Worm (Caenorhabditis elegans) whole organism, late embryonic: ENCODE results near the gene K02E11.10.

ENCODE experiments used
- C08G9.2 ChIP-seq: sonication (generic microtip); optimal IDR thresholded peaks from 2 replicates; lab custom pipeline; 2016; ENCODE audit warnings: mild to moderate bottlenecking, missing genetic modification characterization, moderate library complexity, missing compliant biosample characterization
- C38D4.7 ChIP-seq: fragments of 200-800 bp; sonication (Bioruptor generic); optimal IDR thresholded peaks from 2 replicates; lab custom pipeline; 2018; ENCODE audit warnings: mild to moderate bottlenecking, missing genetic modification characterization, moderate library complexity, missing compliant biosample characterization
- K09A11.1 ChIP-seq: sonication (generic microtip); optimal IDR thresholded peaks from 2 replicates; lab custom pipeline; 2017; ENCODE audit warnings: antibody characterized with exemption, mild to moderate bottlenecking, missing genetic modification characterization, missing compliant biosample characterization; ENCODE audit not compliant: insufficient read depth
- Y22D7AL.16 ChIP-seq: sonication (generic microtip); optimal IDR thresholded peaks from 2 replicates; lab custom pipeline; 2016; ENCODE audit warnings: missing genetic modification characterization, missing compliant biosample characterization
- ahr-1 ChIP-seq: sonication (generic microtip); optimal IDR thresholded peaks from 2 replicates; lab custom pipeline; 2016; ENCODE audit warnings: missing genetic modification characterization, missing compliant biosample characterization
- ama-1 ChIP-seq: fragments of 150-350 bp; optimal IDR thresholded peaks from 2 replicates; lab custom pipeline; 2014
- ceh-14 ChIP-seq: sonication (generic microtip); optimal IDR thresholded peaks from 2 replicates; lab custom pipeline; 2016; ENCODE audit warnings: missing genotype, missing genetic modification characterization, missing compliant biosample characterization
- ceh-18 ChIP-seq: sonication (generic microtip); optimal IDR thresholded peaks from 2 replicates; lab custom pipeline; 2016; ENCODE audit warnings: missing genetic modification characterization, missing compliant biosample characterization
- ceh-2 ChIP-seq: sonication (generic microtip); optimal IDR thresholded peaks from 2 replicates; lab custom pipeline; 2016; ENCODE audit warnings: missing genotype, missing genetic modification characterization, missing compliant biosample characterization
- ceh-24 ChIP-seq: sonication (generic microtip); optimal IDR thresholded peaks from 2 replicates; lab custom pipeline; 2016; ENCODE audit warnings: mild to moderate bottlenecking, missing genetic modification characterization, missing compliant biosample characterization
- ceh-30 ChIP-seq: fragments of 150-350 bp; optimal IDR thresholded peaks from 2 replicates; lab custom pipeline; 2014; ENCODE audit warnings: missing biosample characterization, missing genetic modification characterization
- ceh-31 ChIP-seq: sonication (generic microtip); optimal IDR thresholded peaks from 2 replicates; lab custom pipeline; 2016; ENCODE audit warnings: missing genetic modification characterization, missing compliant biosample characterization
- ceh-34 ChIP-seq: sonication (generic microtip); optimal IDR thresholded peaks from 2 replicates; lab custom pipeline; 2016; ENCODE audit warnings: mild to moderate bottlenecking, missing genetic modification characterization, missing compliant biosample characterization
- ceh-48 ChIP-seq: sonication (generic microtip); optimal IDR thresholded peaks from 2 replicates; lab custom pipeline; 2016; ENCODE audit warnings: missing genetic modification characterization, inconsistent platforms, missing compliant biosample characterization
- ceh-6 ChIP-seq: fragments of 200-800 bp; sonication (Bioruptor generic); optimal IDR thresholded peaks from 2 replicates; lab custom pipeline; 2018; ENCODE audit warnings: mild to moderate bottlenecking, missing genetic modification characterization, missing compliant biosample characterization
- dmd-4 ChIP-seq: sonication (generic microtip); optimal IDR thresholded peaks from 2 replicates; lab custom pipeline; 2016; ENCODE audit warnings: borderline replicate concordance, missing genetic modification characterization, missing compliant biosample characterization
- eyg-1 ChIP-seq: sonication (generic microtip); optimal IDR thresholded peaks from 2 replicates; lab custom pipeline; 2016; ENCODE audit warnings: missing genotype, missing genetic modification characterization, missing compliant biosample characterization
- fax-1 ChIP-seq: sonication (generic microtip); optimal IDR thresholded peaks from 2 replicates; lab custom pipeline; 2016; ENCODE audit warnings: missing genotype, missing genetic modification characterization, missing compliant biosample characterization
- fkh-10 ChIP-seq: fragments of 150-350 bp; optimal IDR thresholded peaks from 2 replicates; lab custom pipeline; 2014; ENCODE audit warnings: missing biosample characterization, missing genetic modification reagents, missing genetic modification characterization
- fkh-6 ChIP-seq: sonication (generic microtip); optimal IDR thresholded peaks from 2 replicates; lab custom pipeline; 2016; ENCODE audit warnings: missing genetic modification characterization, missing compliant biosample characterization
- gmeb-2 ChIP-seq: sonication (generic microtip); optimal IDR thresholded peaks from 2 replicates; lab custom pipeline; 2016; ENCODE audit warnings: missing genetic modification characterization, inconsistent platforms, missing compliant biosample characterization
- hlh-13 ChIP-seq: fragments of 200-800 bp; sonication (Bioruptor generic); optimal IDR thresholded peaks from 2 replicates; lab custom pipeline; 2018; ENCODE audit warnings: mild to moderate bottlenecking, missing genetic modification characterization, missing compliant biosample characterization
- hlh-15 ChIP-seq: sonication (generic microtip); optimal IDR thresholded peaks from 2 replicates; lab custom pipeline; 2016; ENCODE audit warnings: missing genetic modification characterization, missing compliant biosample characterization
- hlh-30 ChIP-seq: sonication (generic microtip); optimal IDR thresholded peaks from 2 replicates; lab custom pipeline; 2017; ENCODE audit warnings: antibody characterized with exemption, missing genetic modification characterization, missing compliant biosample characterization; ENCODE audit not compliant: insufficient read depth
- mec-3 ChIP-seq: sonication (generic microtip); optimal IDR thresholded peaks from 2 replicates; lab custom pipeline; 2016; ENCODE audit warnings: borderline replicate concordance, missing genetic modification characterization, missing compliant biosample characterization
- nfya-1 ChIP-seq: sonication (generic microtip); optimal IDR thresholded peaks from 2 replicates; lab custom pipeline; 2017; ENCODE audit warnings: missing genetic modification characterization, mild to moderate bottlenecking, missing compliant biosample characterization, antibody characterized with exemption, moderate library complexity
- npax-4 ChIP-seq: sonication (generic microtip); optimal IDR thresholded peaks from 2 replicates; lab custom pipeline; 2016; ENCODE audit warnings: missing genetic modification characterization, missing compliant biosample characterization
- pha-4 ChIP-seq: fragments of 150-350 bp; optimal IDR thresholded peaks from 2 replicates; lab custom pipeline; 2018; ENCODE audit warnings: missing biosample characterization, missing genetic modification reagents, missing genetic modification characterization
- pqm-1 ChIP-seq: sonication (generic microtip); optimal IDR thresholded peaks from 2 replicates; lab custom pipeline; 2016; ENCODE audit warnings: missing genetic modification characterization, missing compliant biosample characterization
- pros-1 ChIP-seq: fragments of 150-350 bp; optimal IDR thresholded peaks from 2 replicates; lab custom pipeline; 2014; ENCODE audit warnings: missing biosample characterization, missing genetic modification reagents, missing genetic modification characterization
- sdc-2 ChIP-seq: sonication (generic microtip); optimal IDR thresholded peaks from 2 replicates; lab custom pipeline; 2016; ENCODE audit warnings: missing genotype, missing genetic modification characterization, missing compliant biosample characterization
- sox-4 ChIP-seq: sonication (generic microtip); optimal IDR thresholded peaks from 2 replicates; lab custom pipeline; 2017; ENCODE audit warnings: mild to moderate bottlenecking, missing genetic modification characterization, inconsistent platforms, missing compliant biosample characterization
- ttx-3 ChIP-seq: sonication (generic microtip); optimal IDR thresholded peaks from 2 replicates; lab custom pipeline; 2016; ENCODE audit warnings: missing genetic modification reagents, missing genetic modification characterization, missing compliant biosample characterization
- unc-3 ChIP-seq, 2 experiments: fragments of 200-800 bp in 1 of 2; sonication (Bioruptor generic) in 1 of 2; sonication (generic microtip) in 1 of 2; conservative IDR thresholded peaks in 1 of 2; optimal IDR thresholded peaks in 1 of 2; 2 replicates each; pipeline versions ENCODE4 v1.3.6 to Lab custom; 2016 to 2022; ENCODE audit warnings: missing compliant biosample characterization in 2 of 2, missing genetic modification characterization in 2 of 2, missing genetic modification reagents in 1 of 2
- unc-42 ChIP-seq: sonication (generic microtip); optimal IDR thresholded peaks from 2 replicates; lab custom pipeline; 2016; ENCODE audit warnings: missing genotype, missing genetic modification characterization, missing compliant biosample characterization
- zip-5 ChIP-seq: sonication (generic microtip); optimal IDR thresholded peaks from 2 replicates; lab custom pipeline; 2016; ENCODE audit warnings: missing genetic modification characterization, missing compliant biosample characterization
- ztf-16 ChIP-seq: sonication (generic microtip); optimal IDR thresholded peaks from 2 replicates; lab custom pipeline; 2017; ENCODE audit warnings: missing genetic modification characterization, missing compliant biosample characterization

K02E11.10 gene

ce11 chrV:14226373-14226772 is 14.6 kb downstream of the K02E11.10 start, which contains the start of gene nep-21:
Gene nep-21, minus strand, starts transcription at chrV:14226473.
- TF ChIP-seq eyg-1 (tag; lab: Kevin White, UChicago) (no peak), fkh-10 (GFP tag; lab: Kevin White, UChicago) (no peak), ceh-34 (no peak), ceh-18 (tag; lab: Kevin White, UChicago) (no peak), npax-4 (tag; lab: Kevin White, UChicago) (no peak), ceh-2 (tag; lab: Kevin White, UChicago) (no peak), sdc-2 (tag; lab: Kevin White, UChicago) (no peak), mec-3 (tag; lab: Kevin White, UChicago) (no peak)

ce11 chrV:14223141-14223540 is 17.8 kb downstream of the K02E11.10 start:
- TF ChIP-seq ttx-3 (tag; lab: Kevin White, UChicago) = no peak
- no peak for TF ChIP-seq ceh-6
- TF ChIP-seq ahr-1 (tag; lab: Kevin White, UChicago) = no peak
- no peak for TF ChIP-seq ceh-30
- TF ChIP-seq sox-4 (tag; lab: Kevin White, UChicago) = no peak
- TF ChIP-seq ceh-18 (tag; lab: Kevin White, UChicago) = no peak
- no peak for TF ChIP-seq ceh-24 (tag; lab: Kevin White, UChicago)
- TF ChIP-seq nfya-1 (tag; lab: Kevin White, UChicago) = no peak
- no peak for TF ChIP-seq ztf-16
- no peak for TF ChIP-seq pha-4 (tag; lab: Kevin White, UChicago)
- TF ChIP-seq npax-4 (tag; lab: Kevin White, UChicago) = no peak
- TF ChIP-seq unc-42 (tag; lab: Kevin White, UChicago) = no peak
- TF ChIP-seq C38D4.7 = no peak
- no peak for TF ChIP-seq ceh-48
- TF ChIP-seq ceh-14 (tag; lab: Kevin White, UChicago) = no peak
- no peak for TF ChIP-seq Y22D7AL.16 (tag; lab: Kevin White, UChicago)
- TF ChIP-seq zip-5 = no peak
- no peak for TF ChIP-seq hlh-13 (GFP tag; lab: Kevin White, UChicago)
- TF ChIP-seq, all 69 proteins: peak for 0

DNA sequence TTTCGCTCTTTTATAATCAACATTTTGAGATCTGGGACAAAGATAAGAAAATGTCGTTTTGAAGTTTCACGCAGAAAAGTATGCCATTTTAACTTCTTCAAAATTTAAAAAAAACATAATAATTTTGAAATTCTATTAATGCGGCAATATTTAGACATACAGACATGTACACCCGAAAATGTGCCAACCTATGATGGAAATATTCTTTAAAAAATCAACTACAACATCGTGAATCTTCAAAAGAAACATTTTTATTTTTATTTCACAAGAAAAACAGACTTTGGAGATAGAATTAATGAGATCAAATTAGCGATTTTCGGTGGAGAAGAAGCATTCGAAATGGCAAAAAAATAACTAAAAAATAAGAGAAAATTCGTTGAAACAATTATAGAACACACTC is 25.8 kb downstream of the K02E11.10 start, which contains the start of gene T16A9.5:
T16A9.5 (minus strand) TSS at position 101 of the 400 bp plus-strand sequence.
- TF ChIP-seq ceh-6 = no peak
- TF ChIP-seq hlh-15 = no peak
- no peak for TF ChIP-seq mec-3 (tag; lab: Kevin White, UChicago)
- no peak for TF ChIP-seq C38D4.7
- TF ChIP-seq ceh-30 = no peak
- TF ChIP-seq ceh-31 (tag; lab: Kevin White, UChicago) = no peak
- TF ChIP-seq fkh-10 (GFP tag; lab: Kevin White, UChicago) = no peak
- TF ChIP-seq pqm-1 (tag; lab: Kevin White, UChicago) = no peak
- TF ChIP-seq gmeb-2 = no peak
- TF ChIP-seq unc-3 (GFP tag; conservative IDR thresholded peaks at IDR 0.05; lab: Robert Waterston, UW) = no peak
- TF ChIP-seq unc-3 (tag; optimal IDR thresholded peaks at IDR 0.05; lab: Kevin White, UChicago) = no peak
- no peak for TF ChIP-seq ama-1 (lab: Kevin White, UChicago)
- TF ChIP-seq nfya-1 (tag; lab: Kevin White, UChicago) = no peak
- no peak for TF ChIP-seq ttx-3 (tag; lab: Kevin White, UChicago)
- TF ChIP-seq, all 69 proteins: peak for 0

DNA sequence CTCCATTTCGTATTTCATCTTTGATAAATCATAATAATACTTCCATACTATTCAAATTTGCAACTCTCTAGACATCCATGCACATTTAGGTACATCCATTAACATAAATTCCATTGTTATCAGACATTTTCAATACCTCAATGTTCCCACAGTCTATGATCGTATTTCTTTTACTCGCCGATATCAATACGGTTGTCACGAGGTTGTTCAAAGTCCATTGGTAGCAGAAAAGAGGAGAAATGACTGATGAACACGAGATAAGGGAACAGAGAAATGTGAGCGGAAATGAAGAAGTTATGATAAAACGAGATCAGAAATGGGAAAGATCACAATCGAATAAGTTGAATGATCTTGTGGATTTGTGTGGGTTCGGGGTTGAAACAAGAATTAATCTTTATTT is 28.1 kb downstream of the K02E11.10 start:
- TF ChIP-seq hlh-30 (tag; lab: Kevin White, UChicago) (peak; percentile 25), fkh-10 (GFP tag; lab: Kevin White, UChicago) (no peak), C08G9.2 (tag; lab: Kevin White, UChicago) (no peak), gmeb-2 (no peak)

- TF ChIP-seq pqm-1 (tag; lab: Kevin White, UChicago) (no peak), ceh-2 (tag; lab: Kevin White, UChicago) (no peak), ceh-24 (tag; lab: Kevin White, UChicago) (no peak), ceh-14 (tag; lab: Kevin White, UChicago) (no peak), fkh-6 (tag; lab: Kevin White, UChicago) (no peak), dmd-4 (no peak), fax-1 (tag; lab: Kevin White, UChicago) (no peak), sdc-2 (tag; lab: Kevin White, UChicago) (no peak), ttx-3 (tag; lab: Kevin White, UChicago) (no peak), K09A11.1 (tag; lab: Kevin White, UChicago) (no peak), pros-1 (tag; lab: Kevin White, UChicago) (no peak), ztf-16 (no peak)
- TF ChIP-seq, all 69 proteins: peak for 0
These were observed 30.2 kb downstream of the K02E11.10 start, which contains the start of gene str-230 for ce11 chrV:14210743-14211142. Gene str-230, minus strand, starts transcription at chrV:14210843.
